Fruit fly (Drosophila melanogaster) whole organism, embryonic: ENCODE results near the gene CG34265.

Experiments
- CG10959 ChIP-seq: fragments of 200-800 bp; sonication (Bioruptor generic); IDR thresholded peaks from 2 replicates; pipeline ENCODE4 v1.3.6; 2022; ENCODE audit warnings: missing biosample characterization, missing genetic modification characterization
- CG11247 ChIP-seq: fragments of 200-800 bp; sonication (Bioruptor generic); IDR thresholded peaks from 2 replicates; pipeline ENCODE4 v1.3.6; 2022; ENCODE audit warnings: missing biosample characterization, missing genetic modification characterization
- CG11696 ChIP-seq: fragments of 200-800 bp; sonication (Bioruptor generic); IDR thresholded peaks from 2 replicates; pipeline ENCODE4 v1.3.6; 2022; ENCODE audit warnings: missing biosample characterization, missing genetic modification characterization
- CG12769 ChIP-seq: fragments of 200-800 bp; sonication (Bioruptor generic); optimal IDR thresholded peaks from 2 replicates; lab custom pipeline; 2019; ENCODE audit warnings: missing biosample characterization, mild to moderate bottlenecking, missing genetic modification characterization, moderate library complexity
- CG16779 ChIP-seq: fragments of 200-800 bp; sonication (Bioruptor generic); IDR thresholded peaks from 2 replicates; pipeline ENCODE4 v1.3.6; 2022; ENCODE audit warnings: missing biosample characterization, missing genetic modification characterization
- CG16813 ChIP-seq: fragments of 200-800 bp; sonication (Bioruptor generic); IDR thresholded peaks from 3 replicates; pipeline ENCODE4 v1.3.6; 2022; ENCODE audit warnings: missing biosample characterization, missing genetic modification characterization; ENCODE audit not compliant: partially characterized antibody
- CG3163 ChIP-seq: fragments of 200-800 bp; sonication (Bioruptor generic); optimal IDR thresholded peaks from 3 replicates; lab custom pipeline; 2016; ENCODE audit warnings: missing biosample characterization, missing genetic modification characterization
- CG34224 ChIP-seq: fragments of 200-800 bp; sonication (Bioruptor generic); IDR thresholded peaks from 3 replicates; pipeline ENCODE4 v1.3.6; 2022; ENCODE audit warnings: missing biosample characterization, missing genetic modification characterization; ENCODE audit not compliant: partially characterized antibody
- CG43689 ChIP-seq: fragments of 200-800 bp; sonication (Bioruptor generic); IDR thresholded peaks from 2 replicates; pipeline ENCODE4 v1.3.6; 2022; ENCODE audit warnings: missing biosample characterization, missing genetic modification characterization
- CG7839 ChIP-seq: fragments of 200-800 bp; sonication (Bioruptor generic); optimal IDR thresholded peaks from 3 replicates; lab custom pipeline; 2018; ENCODE audit warnings: missing biosample characterization, mild to moderate bottlenecking, missing genetic modification characterization, moderate library complexity
- Deaf1 ChIP-seq: fragments of 200-800 bp; optimal IDR thresholded peaks from 3 replicates; lab custom pipeline; 2019; ENCODE audit warnings: missing biosample characterization, mild to moderate bottlenecking, missing genetic modification characterization, moderate library complexity
- Dek ChIP-seq: fragments of 200-800 bp; sonication (Bioruptor generic); optimal IDR thresholded peaks from 3 replicates; lab custom pipeline; 2019; ENCODE audit warnings: missing biosample characterization, mild to moderate bottlenecking, missing genetic modification characterization, moderate library complexity
- Doc2 ChIP-seq: fragments of 200-800 bp; sonication (Bioruptor generic); IDR thresholded peaks from 2 replicates; pipeline ENCODE4 v1.3.6; 2022; ENCODE audit warnings: missing biosample characterization, missing genetic modification characterization
- Dref ChIP-seq: fragments of 200-800 bp; sonication (Bioruptor generic); IDR thresholded peaks from 2 replicates; pipeline ENCODE4 v1.3.6; 2022; ENCODE audit warnings: missing biosample characterization, missing genetic modification characterization
- Drgx ChIP-seq: fragments of 200-800 bp; sonication (Bioruptor generic); IDR thresholded peaks from 2 replicates; pipeline ENCODE4 v1.3.6; 2022; ENCODE audit warnings: missing biosample characterization, missing genetic modification characterization
- E2f2 ChIP-seq: fragments of 200-800 bp; sonication (Bioruptor generic); IDR thresholded peaks from 2 replicates; pipeline ENCODE4 v1.3.6; 2022; ENCODE audit warnings: missing biosample characterization, missing genetic modification characterization
- Elba2 ChIP-seq: fragments of 200-800 bp; sonication (Bioruptor generic); optimal IDR thresholded peaks from 3 replicates; lab custom pipeline; 2016; ENCODE audit warnings: missing biosample characterization, missing genetic modification characterization
- Hsf ChIP-seq: fragments of 200-800 bp; sonication (Bioruptor generic); optimal IDR thresholded peaks from 3 replicates; lab custom pipeline; 2016; ENCODE audit warnings: missing biosample characterization, missing genetic modification characterization
- Jarid2 ChIP-seq: fragments of 200-800 bp; sonication (Bioruptor generic); optimal IDR thresholded peaks from 3 replicates; lab custom pipeline; 2017; ENCODE audit warnings: mild to moderate bottlenecking, missing biosample characterization, missing genetic modification reagents, missing genetic modification characterization
- Mad ChIP-seq: fragments of 200-800 bp; sonication (Bioruptor generic); optimal IDR thresholded peaks from 2 replicates; lab custom pipeline; 2016; ENCODE audit warnings: missing biosample characterization, missing genetic modification characterization
- NC2α ChIP-seq: fragments of 200-800 bp; sonication (Bioruptor generic); optimal IDR thresholded peaks from 2 replicates; lab custom pipeline; 2016; ENCODE audit warnings: missing biosample characterization, missing genetic modification characterization
- Trl ChIP-seq, 3 experiments: fragments of >200 bp in 2 of 3; fragments of 200-800 bp in 1 of 3; sonication (Bioruptor generic) in 1 of 3; optimal IDR thresholded peaks; 2 replicates in 1 of 3; 3 replicates in 2 of 3; lab custom pipeline; 2016 to 2017; ENCODE audit warnings: missing biosample characterization in 1 of 3, missing genetic modification characterization in 1 of 3
- ase ChIP-seq: fragments of 200-800 bp; sonication (Bioruptor generic); IDR thresholded peaks from 3 replicates; pipeline ENCODE4 v1.3.6; 2022; ENCODE audit warnings: missing biosample characterization, missing genetic modification characterization
- az2 ChIP-seq: fragments of 200-800 bp; sonication (Bioruptor generic); optimal IDR thresholded peaks from 3 replicates; lab custom pipeline; 2016; ENCODE audit warnings: missing biosample characterization, missing genetic modification characterization
- chinmo ChIP-seq: fragments of 200-800 bp; sonication (Bioruptor generic); IDR thresholded peaks from 4 replicates; pipeline ENCODE4 v1.3.6; 2022; ENCODE audit warnings: missing biosample characterization, missing genetic modification characterization; ENCODE audit not compliant: partially characterized antibody
- ci ChIP-seq: fragments of 200-800 bp; sonication (Bioruptor generic); IDR thresholded peaks from 3 replicates; pipeline ENCODE4 v1.3.6; 2022; ENCODE audit warnings: missing biosample characterization, missing genetic modification characterization
- crol ChIP-seq: fragments of 200-800 bp; sonication (Bioruptor generic); IDR thresholded peaks from 2 replicates; pipeline ENCODE4 v1.3.6; 2022; ENCODE audit warnings: missing biosample characterization, missing genetic modification characterization
- cwo ChIP-seq: fragments of 200-800 bp; sonication (Bioruptor generic); optimal IDR thresholded peaks from 3 replicates; lab custom pipeline; 2017; ENCODE audit warnings: missing biosample characterization, missing genetic modification characterization, mild to moderate bottlenecking, moderate library complexity, missing genetic modification reagents
- dm ChIP-seq: fragments of 200-800 bp; sonication (Bioruptor generic); optimal IDR thresholded peaks from 3 replicates; lab custom pipeline; 2016; ENCODE audit warnings: missing biosample characterization, missing genetic modification characterization
- en ChIP-seq: fragments of 200-800 bp; sonication (Bioruptor generic); optimal IDR thresholded peaks from 2 replicates; lab custom pipeline; 2016; ENCODE audit warnings: missing biosample characterization, missing genetic modification characterization
- ewg ChIP-seq: fragments of 200-800 bp; sonication (Bioruptor generic); optimal IDR thresholded peaks from 3 replicates; lab custom pipeline; 2017; ENCODE audit warnings: mild to moderate bottlenecking, missing biosample characterization, missing genetic modification reagents, missing genetic modification characterization
- gem ChIP-seq: fragments of 200-800 bp; sonication (Bioruptor generic); optimal IDR thresholded peaks from 2 replicates; lab custom pipeline; 2019; ENCODE audit warnings: missing biosample characterization, mild to moderate bottlenecking, missing genetic modification characterization, moderate library complexity
- h ChIP-seq: fragments of >200 bp; optimal IDR thresholded peaks from 2 replicates; lab custom pipeline; 2017
- insv ChIP-seq, 2 experiments: fragments of 200-800 bp; sonication (Bioruptor generic); optimal IDR thresholded peaks; 3 replicates each; lab custom pipeline; 2016 to 2018; ENCODE audit warnings: missing biosample characterization in 2 of 2, missing genetic modification characterization in 2 of 2
- ken ChIP-seq: fragments of 200-800 bp; sonication (Bioruptor generic); IDR thresholded peaks from 3 replicates; pipeline ENCODE4 v1.3.6; 2022; ENCODE audit warnings: missing biosample characterization, missing genetic modification characterization
- lbe ChIP-seq: fragments of 200-800 bp; sonication (Bioruptor generic); optimal IDR thresholded peaks from 2 replicates; lab custom pipeline; 2016; ENCODE audit warnings: missing biosample characterization, mild to moderate bottlenecking, missing genetic modification characterization
- nom ChIP-seq: fragments of 200-800 bp; sonication (Bioruptor generic); optimal IDR thresholded peaks from 2 replicates; lab custom pipeline; 2017; ENCODE audit warnings: missing biosample characterization, missing genetic modification characterization, mild to moderate bottlenecking, moderate library complexity, missing genetic modification reagents
- pnt ChIP-seq: fragments of 200-800 bp; sonication (Bioruptor generic); optimal IDR thresholded peaks from 3 replicates; lab custom pipeline; 2016; ENCODE audit warnings: missing biosample characterization, missing genetic modification characterization
- pros ChIP-seq: fragments of 200-800 bp; sonication (Bioruptor generic); optimal IDR thresholded peaks from 3 replicates; lab custom pipeline; 2019; ENCODE audit warnings: missing biosample characterization, mild to moderate bottlenecking, missing genetic modification characterization, moderate library complexity
- salm ChIP-seq: fragments of 200-800 bp; sonication (Bioruptor generic); optimal IDR thresholded peaks from 2 replicates; lab custom pipeline; 2018; ENCODE audit warnings: missing biosample characterization, mild to moderate bottlenecking, missing genetic modification characterization
- sc ChIP-seq, 3 experiments: fragments of >200 bp in 2 of 3; fragments of 200-800 bp in 1 of 3; sonication (Bioruptor generic) in 1 of 3; optimal IDR thresholded peaks; 2 replicates in 2 of 3; 3 replicates in 1 of 3; lab custom pipeline; 2017; ENCODE audit warnings: mild to moderate bottlenecking in 1 of 3, missing biosample characterization in 1 of 3, missing genetic modification characterization in 1 of 3, missing genetic modification reagents in 1 of 3
- slp2 ChIP-seq: fragments of 200-800 bp; sonication (Bioruptor generic); optimal IDR thresholded peaks from 2 replicates; lab custom pipeline; 2016; ENCODE audit warnings: missing biosample characterization, missing genetic modification characterization
- sna ChIP-seq: fragments of 200-800 bp; sonication (Bioruptor generic); IDR thresholded peaks from 2 replicates; pipeline ENCODE4 v1.3.6; 2022; ENCODE audit warnings: missing biosample characterization, missing genetic modification characterization; ENCODE audit not compliant: partially characterized antibody
- tx ChIP-seq: fragments of 200-800 bp; sonication (Bioruptor generic); optimal IDR thresholded peaks from 2 replicates; lab custom pipeline; 2016; ENCODE audit warnings: missing biosample characterization, missing genetic modification characterization
- vvl ChIP-seq: fragments of 200-800 bp; sonication (Bioruptor generic); IDR thresholded peaks from 2 replicates; pipeline ENCODE4 v1.3.6; 2022; ENCODE audit warnings: missing biosample characterization, missing genetic modification characterization
- zfh1 ChIP-seq: fragments of 200-800 bp; sonication (Bioruptor generic); IDR thresholded peaks from 3 replicates; pipeline ENCODE4 v1.3.6; 2022; ENCODE audit warnings: missing biosample characterization, missing genetic modification characterization

CG34265 gene

DNA sequence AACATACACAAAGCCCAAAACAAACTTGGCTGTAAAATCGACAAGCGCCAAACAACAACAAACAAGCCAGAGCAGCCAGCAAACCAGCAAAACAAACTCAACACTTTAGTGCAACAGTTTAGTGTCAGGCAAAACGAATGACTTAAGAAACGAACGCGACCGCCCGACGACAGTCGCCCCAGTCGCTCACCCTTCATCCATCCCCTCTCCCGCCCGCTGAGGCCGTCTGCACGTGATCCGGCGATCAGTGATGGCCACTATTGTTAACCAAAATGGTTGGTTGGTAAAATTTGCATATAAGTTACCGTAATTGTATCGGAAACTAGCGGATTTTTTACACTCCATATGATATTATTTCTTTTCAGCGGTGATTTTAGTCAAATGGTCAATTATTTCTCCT is 14.6 kb upstream of the CG34265 start:
- TF ChIP-seq salm (tag; lab: Kevin White, UChicago) (no peak), pnt (GFP tag; lab: Kevin White, UChicago) (no peak), ci (GFP tag; lab: Robert Waterston, UW) (0 out of 3 replicates have a peak, but pooled peaks have one; percentile 10), CG16813 (GFP tag; lab: Robert Waterston, UW) (no peak), Deaf1 (tag; lab: Kevin White, UChicago) (peak; percentile 34), cwo (peak; percentile 86), chinmo (GFP tag; lab: Robert Waterston, UW) (0 out of 4 replicates have a peak, but pooled peaks have one; percentile 46), CG11247 (GFP tag; lab: Robert Waterston, UW) (peak; percentile 35; the same call in 1 of the 2 replicates), dm (GFP tag; lab: Kevin White, UChicago) (no peak), Elba2 (no peak), pros (GFP tag; lab: Kevin White, UChicago) (peak; percentile 52), sc (optimal IDR thresholded peaks at IDR 0.05; lab: Kevin White, UChicago) (no peak), sc (GFP tag; optimal IDR thresholded peaks at IDR 0.05; lab: Kevin White, UChicago) (no peak), ase (0 out of 3 replicates have a peak, but pooled peaks have one; percentile 10), vvl (peak; percentile 69), crol (GFP tag; lab: Robert Waterston, UW) (peak; percentile 55), ken (GFP tag; lab: Robert Waterston, UW) (0 out of 3 replicates have a peak, but pooled peaks have one; percentile 8)

DNA sequence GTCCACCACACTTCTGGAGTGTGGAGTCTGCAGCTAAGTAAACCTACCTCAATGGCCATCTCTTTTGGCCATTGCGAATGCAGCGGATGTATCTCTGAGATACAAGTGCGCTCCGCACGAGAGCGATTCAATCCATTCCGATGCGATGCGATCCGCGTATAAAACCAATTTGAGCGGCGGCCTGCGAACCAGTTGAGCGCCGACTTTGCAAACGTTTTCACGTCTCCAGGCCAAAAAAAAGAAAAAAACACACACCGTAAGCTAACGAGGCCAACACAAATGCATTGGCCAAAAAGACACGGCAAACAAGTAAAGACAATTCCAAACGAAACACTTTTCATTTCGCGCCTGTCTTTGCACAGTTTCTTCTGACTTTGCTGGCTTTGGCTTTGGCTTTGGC is 10.6 kb upstream of the CG34265 start, which contains the start of gene ckd:
TSS of gene ckd (plus strand) at position 189 of the 400 bp plus-strand sequence.
- TF ChIP-seq Doc2 (no peak), chinmo (GFP tag; lab: Robert Waterston, UW) (peak; percentile 77; the same call in 1 of the 4 replicates), Dref (GFP tag; lab: Robert Waterston, UW) (no peak), Dek (tag; lab: Kevin White, UChicago) (no peak), ewg (no peak), zfh1 (GFP tag; lab: Robert Waterston, UW) (no peak), CG12769 (tag; lab: Kevin White, UChicago) (peak; percentile 10), CG11696 (no peak), Mad (GFP tag; lab: Kevin White, UChicago) (no peak), Hsf (no peak), Jarid2 (GFP tag; lab: Kevin White, UChicago) (peak; percentile 13), nom (peak; percentile 49), slp2 (GFP tag; lab: Kevin White, UChicago) (no peak), en (GFP tag; lab: Kevin White, UChicago) (no peak), Drgx (peak; percentile 36; the same call in 1 of the 2 replicates), E2f2 (no peak), h (lab: Kevin White, UChicago) (no peak), CG34224 (GFP tag; lab: Robert Waterston, UW) (no peak), insv (GFP tag; optimal IDR thresholded peaks at IDR 0.05; lab: Kevin White, UChicago) (no peak), tx (no peak), CG43689 (no peak), vvl (0 out of 2 replicates have a peak, but pooled peaks have one; percentile 26), NC2α (GFP tag; lab: Kevin White, UChicago) (no peak), CG10959 (GFP tag; lab: Robert Waterston, UW) (no peak), gem (no peak), CG7839 (tag; lab: Kevin White, UChicago) (no peak), CG3163 (GFP tag; lab: Kevin White, UChicago) (no peak), pros (GFP tag; lab: Kevin White, UChicago) (no peak), Trl (optimal IDR thresholded peaks at IDR 0.05; lab: Kevin White, UChicago) (peak in 1 of 2 experiments; percentile 1), Trl (GFP tag; optimal IDR thresholded peaks at IDR 0.05; lab: Kevin White, UChicago) (no peak), sna (GFP tag; lab: Robert Waterston, UW) (no peak), az2 (GFP tag; lab: Kevin White, UChicago) (no peak), CG16779 (GFP tag; lab: Robert Waterston, UW) (no peak), lbe (GFP tag; lab: Kevin White, UChicago) (peak; percentile 33)
